Worm (Caenorhabditis elegans) whole organism, L3 larva: ENCODE measurements around the gene col-132.

ENCODE experiments used
- R02D3.7 ChIP-seq: fragments of 150-350 bp; optimal IDR thresholded peaks from 2 replicates; lab custom pipeline; 2014; ENCODE audit warnings: missing biosample characterization, missing genetic modification characterization
- ZK546.5 ChIP-seq: sonication (generic microtip); optimal IDR thresholded peaks from 2 replicates; lab custom pipeline; 2017; ENCODE audit warnings: missing biosample characterization, missing genetic modification characterization
- aly-2 ChIP-seq: fragments of 150-350 bp; optimal IDR thresholded peaks from 2 replicates; lab custom pipeline; 2014; ENCODE audit warnings: missing biosample characterization, missing genetic modification characterization
- ama-1 ChIP-seq: fragments of 150-350 bp; optimal IDR thresholded peaks from 2 replicates; lab custom pipeline; 2018
- ceh-16 ChIP-seq: sonication (generic microtip); optimal IDR thresholded peaks from 2 replicates; lab custom pipeline; 2017; ENCODE audit warnings: missing biosample characterization, missing genetic modification characterization
- ceh-28 ChIP-seq: fragments of 150-350 bp; optimal IDR thresholded peaks from 2 replicates; lab custom pipeline; 2014; ENCODE audit warnings: missing biosample characterization, missing genetic modification reagents, missing genetic modification characterization
- ceh-82 ChIP-seq: fragments of 150-350 bp; optimal IDR thresholded peaks from 2 replicates; lab custom pipeline; 2014; ENCODE audit warnings: missing biosample characterization, missing genetic modification characterization
- ceh-9 ChIP-seq: sonication (generic microtip); optimal IDR thresholded peaks from 2 replicates; lab custom pipeline; 2018; ENCODE audit warnings: missing biosample characterization, missing genetic modification characterization
- daf-12 ChIP-seq: fragments of 150-350 bp; optimal IDR thresholded peaks from 2 replicates; lab custom pipeline; 2014; ENCODE audit warnings: missing biosample characterization, missing genetic modification reagents, missing genetic modification characterization
- egl-27 ChIP-seq: sonication (generic microtip); optimal IDR thresholded peaks from 4 replicates; lab custom pipeline; 2017; ENCODE audit warnings: missing biosample characterization, missing genetic modification reagents, missing genetic modification characterization
- egl-5 ChIP-seq: fragments of 150-350 bp; optimal IDR thresholded peaks from 2 replicates; lab custom pipeline; 2017; ENCODE audit warnings: missing biosample characterization, missing genetic modification reagents, missing genetic modification characterization, inconsistent platforms
- elt-1 ChIP-seq: fragments of 150-350 bp; optimal IDR thresholded peaks from 2 replicates; lab custom pipeline; 2014; ENCODE audit warnings: missing biosample characterization, missing genetic modification characterization
- elt-2 ChIP-seq: sonication (generic microtip); optimal IDR thresholded peaks from 2 replicates; lab custom pipeline; 2016; ENCODE audit warnings: missing genetic modification reagents, mild to moderate bottlenecking, missing genetic modification characterization, missing compliant biosample characterization
- fkh-10 ChIP-seq: sonication (generic microtip); optimal IDR thresholded peaks from 2 replicates; lab custom pipeline; 2017; ENCODE audit warnings: missing biosample characterization, missing genetic modification reagents, missing genetic modification characterization
- fkh-2 ChIP-seq: fragments of 150-350 bp; optimal IDR thresholded peaks from 2 replicates; lab custom pipeline; 2014; ENCODE audit warnings: missing biosample characterization, missing genetic modification reagents, missing genetic modification characterization
- fos-1 ChIP-seq: fragments of 150-350 bp; optimal IDR thresholded peaks from 2 replicates; lab custom pipeline; 2014; ENCODE audit warnings: missing biosample characterization, missing genetic modification characterization
- hmg-11 ChIP-seq: sonication (generic microtip); optimal IDR thresholded peaks from 2 replicates; lab custom pipeline; 2016; ENCODE audit warnings: missing genetic modification characterization, missing compliant biosample characterization
- jun-1 ChIP-seq: fragments of 150-350 bp; optimal IDR thresholded peaks from 2 replicates; lab custom pipeline; 2014; ENCODE audit warnings: missing biosample characterization, missing genetic modification reagents, missing genetic modification characterization
- lin-15B ChIP-seq: fragments of 150-350 bp; optimal IDR thresholded peaks from 2 replicates; lab custom pipeline; 2014; ENCODE audit warnings: missing biosample characterization, missing genetic modification characterization
- lin-39 ChIP-seq: fragments of 150-350 bp; optimal IDR thresholded peaks from 2 replicates; lab custom pipeline; 2018; ENCODE audit warnings: missing biosample characterization, missing genetic modification reagents, missing genetic modification characterization
- lsy-12 ChIP-seq: sonication (generic microtip); optimal IDR thresholded peaks from 2 replicates; lab custom pipeline; 2016; ENCODE audit warnings: mild to moderate bottlenecking, missing genetic modification characterization, missing compliant biosample characterization
- mdl-1 ChIP-seq: fragments of 150-350 bp; optimal IDR thresholded peaks from 2 replicates; lab custom pipeline; 2014; ENCODE audit warnings: missing biosample characterization, missing genetic modification characterization
- mml-1 ChIP-seq: fragments of 150-350 bp; sonication (generic microtip); optimal IDR thresholded peaks from 3 replicates; lab custom pipeline; 2014; ENCODE audit warnings: missing biosample characterization, missing genetic modification characterization
- nfya-1 ChIP-seq: sonication (generic microtip); optimal IDR thresholded peaks from 2 replicates; lab custom pipeline; 2017; ENCODE audit warnings: missing genetic modification characterization, mild to moderate bottlenecking, missing compliant biosample characterization, antibody characterized with exemption, moderate library complexity; ENCODE audit not compliant: insufficient read depth
- nhr-11 ChIP-seq: fragments of 150-350 bp; optimal IDR thresholded peaks from 2 replicates; lab custom pipeline; 2014; ENCODE audit warnings: missing biosample characterization, missing genetic modification characterization
- nhr-12 ChIP-seq: fragments of 150-350 bp; optimal IDR thresholded peaks from 2 replicates; lab custom pipeline; 2014; ENCODE audit warnings: missing biosample characterization, missing genetic modification characterization
- nhr-23 ChIP-seq: fragments of 150-350 bp; optimal IDR thresholded peaks from 2 replicates; lab custom pipeline; 2014; ENCODE audit warnings: missing biosample characterization, missing genetic modification reagents, missing genetic modification characterization
- nhr-237 ChIP-seq: fragments of 150-350 bp; optimal IDR thresholded peaks from 2 replicates; lab custom pipeline; 2014; ENCODE audit warnings: missing biosample characterization, missing genetic modification characterization
- nhr-25 ChIP-seq: sonication (generic microtip); optimal IDR thresholded peaks from 2 replicates; lab custom pipeline; 2017; ENCODE audit warnings: missing biosample characterization, missing genetic modification characterization
- nhr-43 ChIP-seq: sonication (generic microtip); optimal IDR thresholded peaks from 2 replicates; lab custom pipeline; 2016; ENCODE audit warnings: mild to moderate bottlenecking, missing genetic modification characterization, missing compliant biosample characterization; ENCODE audit not compliant: poor library complexity, severe bottlenecking
- nhr-76 ChIP-seq: fragments of 150-350 bp; sonication (generic microtip); optimal IDR thresholded peaks from 5 replicates; lab custom pipeline; 2014; ENCODE audit warnings: missing biosample characterization, missing genetic modification characterization
- nhr-77 ChIP-seq: fragments of 150-350 bp; optimal IDR thresholded peaks from 2 replicates; lab custom pipeline; 2014; ENCODE audit warnings: missing biosample characterization, missing genetic modification characterization
- pha-4 ChIP-seq: fragments of 150-350 bp; optimal IDR thresholded peaks from 2 replicates; lab custom pipeline; 2014; ENCODE audit warnings: missing biosample characterization, missing genetic modification reagents, missing genetic modification characterization
- pqm-1 ChIP-seq: fragments of 150-350 bp; optimal IDR thresholded peaks from 2 replicates; lab custom pipeline; 2017; ENCODE audit warnings: missing biosample characterization, missing genetic modification characterization, inconsistent platforms
- sea-2 ChIP-seq: fragments of 150-350 bp; sonication (generic microtip); optimal IDR thresholded peaks from 4 replicates; lab custom pipeline; 2014; ENCODE audit warnings: missing biosample characterization, missing genetic modification reagents, missing genetic modification characterization
- skn-1 ChIP-seq: fragments of 150-350 bp; optimal IDR thresholded peaks from 2 replicates; lab custom pipeline; 2014; ENCODE audit warnings: missing biosample characterization, missing genetic modification characterization
- snpc-4 ChIP-seq: fragments of 150-350 bp; optimal IDR thresholded peaks from 2 replicates; lab custom pipeline; 2014; ENCODE audit warnings: missing biosample characterization, missing genetic modification characterization
- tbx-2 ChIP-seq: sonication (generic microtip); optimal IDR thresholded peaks from 2 replicates; lab custom pipeline; 2016; ENCODE audit warnings: mild to moderate bottlenecking, missing genetic modification characterization, missing compliant biosample characterization
- unc-39 ChIP-seq: sonication (generic microtip); optimal IDR thresholded peaks from 4 replicates; lab custom pipeline; 2017; ENCODE audit warnings: missing biosample characterization, missing genetic modification characterization
- ztf-11 ChIP-seq: fragments of 150-350 bp; optimal IDR thresholded peaks from 2 replicates; lab custom pipeline; 2014; ENCODE audit warnings: missing biosample characterization, missing genetic modification characterization
- ztf-4 ChIP-seq: fragments of 150-350 bp; optimal IDR thresholded peaks from 2 replicates; lab custom pipeline; 2014; ENCODE audit warnings: missing biosample characterization, missing genetic modification characterization

col-132 gene

ce11 chrIV:13063714-13064113, 27.2 kb downstream of the col-132 start, which contains the start of gene scl-5:
TSS of gene scl-5 (plus strand) at chrIV:13064014.
- TF ChIP-seq nhr-12 (tag; lab: Kevin White, UChicago) (no peak), daf-12 (no peak), pqm-1 (tag; lab: Kevin White, UChicago) (no peak), nhr-76 (tag; lab: Kevin White, UChicago) (no peak), hmg-11 (tag; lab: Kevin White, UChicago) (no peak)

- TF ChIP-seq elt-2, result no peak
- no peak for TF ChIP-seq nhr-237 (tag; lab: Kevin White, UChicago)
- no peak for TF ChIP-seq ceh-82 (tag; lab: Kevin White, UChicago)
- no peak for TF ChIP-seq sea-2 (GFP tag; lab: Kevin White, UChicago)
- no peak for TF ChIP-seq tbx-2
- TF ChIP-seq nhr-77, result no peak
- no peak for TF ChIP-seq fkh-10 (GFP tag; lab: Kevin White, UChicago)
- no peak for TF ChIP-seq jun-1 (tag; lab: Kevin White, UChicago)
- TF ChIP-seq skn-1 (tag; lab: Kevin White, UChicago), result no peak
- TF ChIP-seq lsy-12 (tag; lab: Kevin White, UChicago), result no peak
- no peak for TF ChIP-seq mdl-1
- TF ChIP-seq elt-1 (tag; lab: Kevin White, UChicago), result no peak
- no peak for TF ChIP-seq snpc-4
- no peak for TF ChIP-seq R02D3.7
- no peak for TF ChIP-seq nhr-43 (tag; lab: Kevin White, UChicago)
- TF ChIP-seq fkh-2, result no peak
- TF ChIP-seq ceh-16 (tag; lab: Kevin White, UChicago), result no peak
- TF ChIP-seq ZK546.5 (tag; lab: Kevin White, UChicago), result no peak
Observed at ce11 chrIV:13059284-13059683, 31.6 kb downstream of the col-132 start, which contains the start of gene scl-3. TSS of gene scl-3 (plus strand) at chrIV:13059584.

ce11 chrIV:13057418-13057817, 33.4 kb downstream of the col-132 start, which contains the start of gene scl-2:
TSS of gene scl-2 (plus strand) at chrIV:13057710.
- TF ChIP-seq ztf-11 (tag; lab: Kevin White, UChicago) (no peak), ceh-9 (tag; lab: Kevin White, UChicago) (no peak), snpc-4 (no peak), skn-1 (tag; lab: Kevin White, UChicago) (peak; percentile 19), nhr-76 (tag; lab: Kevin White, UChicago) (no peak), ceh-28 (tag; lab: Kevin White, UChicago) (no peak), hmg-11 (tag; lab: Kevin White, UChicago) (no peak), lin-39 (tag; lab: Kevin White, UChicago) (no peak), mml-1 (tag; lab: Kevin White, UChicago) (no peak), lin-15B (tag; lab: Kevin White, UChicago) (no peak), lsy-12 (tag; lab: Kevin White, UChicago) (no peak), nhr-237 (tag; lab: Kevin White, UChicago) (no peak), nhr-23 (tag; lab: Kevin White, UChicago) (no peak), nhr-11 (tag; lab: Kevin White, UChicago) (no peak), nhr-77 (no peak), fkh-2 (no peak), elt-1 (tag; lab: Kevin White, UChicago) (no peak), ceh-82 (tag; lab: Kevin White, UChicago) (no peak), egl-5 (tag; lab: Kevin White, UChicago) (no peak), aly-2 (tag; lab: Kevin White, UChicago) (no peak), fkh-10 (GFP tag; lab: Kevin White, UChicago) (no peak), nhr-12 (tag; lab: Kevin White, UChicago) (no peak), jun-1 (tag; lab: Kevin White, UChicago) (peak; percentile 96), elt-2 (peak; percentile 99), daf-12 (no peak), egl-27 (no peak), unc-39 (tag; lab: Kevin White, UChicago) (no peak), ceh-16 (tag; lab: Kevin White, UChicago) (no peak), pqm-1 (tag; lab: Kevin White, UChicago) (peak; percentile 99), ZK546.5 (tag; lab: Kevin White, UChicago) (no peak), sea-2 (GFP tag; lab: Kevin White, UChicago) (no peak), ztf-4 (tag; lab: Kevin White, UChicago) (no peak), pha-4 (tag; lab: Kevin White, UChicago) (peak; percentile 73), ama-1 (lab: Kevin White, UChicago) (no peak), fos-1 (tag; lab: Kevin White, UChicago) (no peak), nhr-25 (tag; lab: Kevin White, UChicago) (no peak), nfya-1 (tag; lab: Kevin White, UChicago) (no peak)
